Fruit fly (Drosophila melanogaster) whole organism, pupa: ENCODE results near the gene CG46525.

Experiments
- CG10348 ChIP-seq: fragments of 200-800 bp; sonication (Bioruptor generic); IDR thresholded peaks from 2 replicates; pipeline ENCODE4 v1.3.6; 2022; ENCODE audit warnings: missing biosample characterization, missing genetic modification characterization
- CG12605 ChIP-seq: fragments of 200-800 bp; sonication (Bioruptor generic); IDR thresholded peaks from 2 replicates; pipeline ENCODE4 v1.3.6; 2022; ENCODE audit warnings: missing biosample characterization, missing genetic modification characterization
- CG13204 ChIP-seq: fragments of 200-800 bp; sonication (Bioruptor generic); optimal IDR thresholded peaks from 2 replicates; lab custom pipeline; 2018; ENCODE audit warnings: missing biosample characterization, mild to moderate bottlenecking, missing genetic modification characterization, moderate library complexity
- CG14655 ChIP-seq: fragments of 200-800 bp; sonication (Bioruptor generic); optimal IDR thresholded peaks from 3 replicates; lab custom pipeline; 2017; ENCODE audit warnings: mild to moderate bottlenecking, missing biosample characterization, missing genetic modification reagents, missing genetic modification characterization
- CG15710 ChIP-seq: fragments of 200-800 bp; sonication (Bioruptor generic); optimal IDR thresholded peaks from 2 replicates; lab custom pipeline; 2018; ENCODE audit warnings: missing biosample characterization, mild to moderate bottlenecking, missing genetic modification characterization, moderate library complexity
- CG17806 ChIP-seq: fragments of 200-800 bp; sonication (Bioruptor generic); optimal IDR thresholded peaks from 2 replicates; lab custom pipeline; 2018; ENCODE audit warnings: missing biosample characterization, mild to moderate bottlenecking, missing genetic modification characterization, moderate library complexity
- CG32121 ChIP-seq: fragments of 200-800 bp; sonication (Bioruptor generic); IDR thresholded peaks from 2 replicates; pipeline ENCODE4 v1.3.6; 2022; ENCODE audit warnings: missing biosample characterization, missing genetic modification characterization
- CG34367 ChIP-seq: fragments of 200-800 bp; sonication (Bioruptor generic); optimal IDR thresholded peaks from 2 replicates; lab custom pipeline; 2018; ENCODE audit warnings: missing biosample characterization, mild to moderate bottlenecking, missing genetic modification characterization
- CG4496 ChIP-seq: fragments of 200-800 bp; sonication (Bioruptor generic); IDR thresholded peaks from 3 replicates; pipeline ENCODE4 v1.3.6; 2022; ENCODE audit warnings: missing biosample characterization, missing genetic modification characterization
- CG8159 ChIP-seq: fragments of 200-800 bp; sonication (Bioruptor generic); optimal IDR thresholded peaks from 3 replicates; lab custom pipeline; 2018; ENCODE audit warnings: missing biosample characterization, mild to moderate bottlenecking, missing genetic modification characterization, moderate library complexity
- CG8301 ChIP-seq: fragments of 200-800 bp; sonication (Bioruptor generic); optimal IDR thresholded peaks from 2 replicates; lab custom pipeline; 2018; ENCODE audit warnings: missing biosample characterization, mild to moderate bottlenecking, missing genetic modification characterization
- CG9948 ChIP-seq: fragments of 200-800 bp; sonication (Bioruptor generic); optimal IDR thresholded peaks from 2 replicates; lab custom pipeline; 2018; ENCODE audit warnings: missing biosample characterization, mild to moderate bottlenecking, missing genetic modification characterization, moderate library complexity
- D1 ChIP-seq: fragments of 200-800 bp; sonication (Bioruptor generic); optimal IDR thresholded peaks from 2 replicates; lab custom pipeline; 2018; ENCODE audit warnings: missing biosample characterization, mild to moderate bottlenecking, missing genetic modification characterization, moderate library complexity
- EcR ChIP-seq: fragments of 200-800 bp; sonication (Bioruptor generic); optimal IDR thresholded peaks from 3 replicates; lab custom pipeline; 2019; ENCODE audit warnings: missing biosample characterization, missing genetic modification characterization, mild to moderate bottlenecking, moderate library complexity, missing genetic modification reagents
- Ets98B ChIP-seq: fragments of 200-800 bp; sonication (Bioruptor generic); IDR thresholded peaks from 2 replicates; pipeline ENCODE4 v1.3.6; 2022; ENCODE audit warnings: missing biosample characterization, missing genetic modification characterization
- Pif1A ChIP-seq: fragments of 200-800 bp; sonication (Bioruptor generic); optimal IDR thresholded peaks from 3 replicates; lab custom pipeline; 2016; ENCODE audit warnings: missing biosample characterization, missing genetic modification characterization
- Pif1B ChIP-seq: fragments of 200-800 bp; sonication (Bioruptor generic); optimal IDR thresholded peaks from 3 replicates; lab custom pipeline; 2016; ENCODE audit warnings: missing biosample characterization, missing genetic modification characterization
- Snoo ChIP-seq: fragments of 200-800 bp; sonication (Bioruptor generic); optimal IDR thresholded peaks from 3 replicates; lab custom pipeline; 2017; ENCODE audit warnings: missing biosample characterization, mild to moderate bottlenecking, missing genetic modification characterization, inconsistent platforms
- fd96Ca ChIP-seq: fragments of 200-800 bp; sonication (Bioruptor generic); IDR thresholded peaks from 3 replicates; pipeline ENCODE4 v1.3.6; 2022; ENCODE audit warnings: missing biosample characterization, missing genetic modification characterization
- gl ChIP-seq: fragments of 200-800 bp; sonication (Bioruptor generic); optimal IDR thresholded peaks from 2 replicates; lab custom pipeline; 2018; ENCODE audit warnings: missing biosample characterization, mild to moderate bottlenecking, missing genetic modification characterization
- rn ChIP-seq: fragments of 200-800 bp; sonication (Bioruptor generic); IDR thresholded peaks from 2 replicates; pipeline ENCODE4 v1.3.6; 2022; ENCODE audit warnings: missing biosample characterization, missing genetic modification characterization

CG46525 gene

dm6 chr3L:17486130-17486529 lies 11.1 kb downstream of the CG46525 start, which contains the start of gene CG6333:
Gene CG6333 (minus strand): TSS chr3L:17486230.
- TF ChIP-seq rn, result no peak

- TF ChIP-seq CG10348 (GFP tag; lab: Robert Waterston, UW) (no peak), Snoo (tag; lab: Kevin White, UChicago) (peak; percentile 37), CG15710 (tag; lab: Kevin White, UChicago) (no peak), CG8159 (tag; lab: Kevin White, UChicago) (peak; percentile 4), fd96Ca (no peak; the same call in 1 of the 3 replicates), CG34367 (tag; lab: Kevin White, UChicago) (no peak), CG4496 (GFP tag; lab: Robert Waterston, UW) (peak; percentile 86), rn (no peak), CG14655 (GFP tag; lab: Kevin White, UChicago) (peak; percentile 22), CG32121 (GFP tag; lab: Robert Waterston, UW) (peak; percentile 49; the same call in 1 of the 2 replicates), Pif1B (GFP tag; lab: Kevin White, UChicago) (no peak), CG17806 (tag; lab: Kevin White, UChicago) (peak; percentile 30), Ets98B (GFP tag; lab: Robert Waterston, UW) (peak; percentile 77), CG12605 (GFP tag; lab: Robert Waterston, UW) (peak; percentile 77), CG9948 (tag; lab: Kevin White, UChicago) (peak; percentile 32), gl (no peak), EcR (GFP tag; lab: Kevin White, UChicago) (peak; percentile 85), CG13204 (GFP tag; lab: Kevin White, UChicago) (peak; percentile 86), D1 (tag; lab: Kevin White, UChicago) (no peak), CG8301 (tag; lab: Kevin White, UChicago) (peak; percentile 34), Pif1A (GFP tag; lab: Kevin White, UChicago) (peak; percentile 71)
Observed at dm6 chr3L:17486794-17487726, 12.0 kb downstream of the CG46525 start, which contains the start of gene Oatp74D. Gene Oatp74D (plus strand): TSS chr3L:17487118.

dm6 chr3L:17488622-17489391 lies 13.8 kb downstream of the CG46525 start:
- TF ChIP-seq gl (no peak), EcR (GFP tag; lab: Kevin White, UChicago) (peak; percentile 20)

- TF ChIP-seq CG32121 (GFP tag; lab: Robert Waterston, UW) (no peak), rn (no peak), CG8159 (tag; lab: Kevin White, UChicago) (no peak), Ets98B (GFP tag; lab: Robert Waterston, UW) (no peak), EcR (GFP tag; lab: Kevin White, UChicago) (peak; percentile 90), CG13204 (GFP tag; lab: Kevin White, UChicago) (peak; percentile 74), CG12605 (GFP tag; lab: Robert Waterston, UW) (no peak), D1 (tag; lab: Kevin White, UChicago) (no peak), CG15710 (tag; lab: Kevin White, UChicago) (no peak), Pif1B (GFP tag; lab: Kevin White, UChicago) (no peak), Snoo (tag; lab: Kevin White, UChicago) (no peak), CG4496 (GFP tag; lab: Robert Waterston, UW) (0 out of 3 replicates have a peak, but pooled peaks have one; percentile 10), CG10348 (GFP tag; lab: Robert Waterston, UW) (no peak), gl (no peak), CG8301 (tag; lab: Kevin White, UChicago) (no peak), fd96Ca (no peak), CG14655 (GFP tag; lab: Kevin White, UChicago) (no peak), CG9948 (tag; lab: Kevin White, UChicago) (no peak), CG17806 (tag; lab: Kevin White, UChicago) (no peak), CG34367 (tag; lab: Kevin White, UChicago) (no peak), Pif1A (GFP tag; lab: Kevin White, UChicago) (no peak)
Observed at dm6 chr3L:17491646-17492045, 16.6 kb downstream of the CG46525 start.

- TF ChIP-seq Pif1A (GFP tag; lab: Kevin White, UChicago) (no peak), CG8159 (tag; lab: Kevin White, UChicago) (no peak), CG12605 (GFP tag; lab: Robert Waterston, UW) (no peak), CG10348 (GFP tag; lab: Robert Waterston, UW) (no peak), CG4496 (GFP tag; lab: Robert Waterston, UW) (0 out of 3 replicates have a peak, but pooled peaks have one; percentile 9)
Observed at dm6 chr3L:17493256-17493655, 18.2 kb downstream of the CG46525 start.
